Fruit fly (Drosophila melanogaster): ENCODE data around the gene CG31528.

CG31528 gene

DNA sequence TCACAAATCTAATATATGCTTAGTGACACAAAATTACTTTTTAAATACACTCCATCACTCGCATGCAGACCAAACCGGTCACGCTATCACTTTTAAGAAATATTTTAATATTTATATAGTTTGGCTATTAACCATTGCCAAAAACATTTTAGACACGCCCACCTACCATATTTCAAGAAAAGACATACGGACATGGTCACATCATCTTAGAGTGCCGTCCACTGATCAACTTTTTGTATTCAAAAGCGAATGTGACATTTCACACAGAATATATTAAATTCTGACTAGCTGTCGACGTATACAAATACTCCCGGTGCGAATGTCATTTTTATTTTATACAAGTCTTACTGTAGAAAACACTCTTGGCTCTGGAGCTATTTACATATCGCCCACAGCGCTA, at the start of gene CG31528:
CG31528 (plus strand) TSS at position 301 of the 400 bp plus-strand sequence.
- no peak for TF ChIP-seq noc (tag; optimal IDR thresholded peaks at IDR 0.05)

DNA sequence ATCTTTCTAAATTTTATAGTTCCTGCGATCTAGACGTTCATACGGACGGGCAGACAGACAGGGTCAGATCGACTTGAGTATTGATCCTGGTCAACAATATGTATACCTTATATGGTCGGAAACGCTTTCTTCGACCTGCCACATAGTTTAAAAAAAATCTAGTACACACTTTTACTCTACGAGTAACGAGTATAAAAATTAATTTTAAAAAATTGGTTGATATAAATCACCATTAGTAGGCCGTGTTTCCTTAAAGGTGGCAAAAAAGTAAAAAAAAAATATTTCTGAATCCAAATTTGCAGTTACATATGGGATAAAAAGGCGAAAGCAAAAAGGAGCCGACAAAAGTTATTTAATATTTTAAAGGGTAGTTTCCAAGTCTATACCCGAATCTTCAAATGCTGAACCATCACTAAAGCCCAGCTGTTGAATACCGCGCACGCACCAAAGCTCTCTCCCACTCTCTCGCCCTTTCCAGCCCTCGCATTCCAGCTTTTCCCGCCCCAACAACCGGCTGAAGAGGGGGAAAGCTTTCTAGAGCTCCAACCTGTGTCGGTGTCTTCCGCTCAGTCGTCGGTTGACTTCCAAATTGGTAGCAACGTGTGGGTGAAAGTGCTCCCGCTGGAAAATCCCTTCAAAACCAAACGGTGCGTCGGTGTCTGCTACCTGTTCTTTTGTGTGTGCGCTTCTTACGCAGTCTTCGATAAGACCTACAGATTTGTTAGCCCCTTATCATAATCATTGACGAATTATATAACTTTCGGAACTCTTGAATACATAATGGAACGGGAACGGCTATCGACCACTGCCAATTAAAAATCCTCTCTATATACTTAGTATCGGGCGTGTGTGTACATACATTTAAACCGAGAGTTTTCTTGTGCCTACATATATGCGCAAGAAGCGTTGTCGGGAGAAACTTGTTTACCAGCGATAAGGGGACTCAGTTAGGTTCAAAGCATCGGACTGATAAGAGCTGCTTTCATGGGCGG, 37.6 kb upstream of the CG31528 start, which contains the start of gene Sfxn1-3:
Sfxn1-3 (plus strand) TSS at position 238 of the 992 bp plus-strand sequence.
- TF ChIP-seq noc (tag; optimal IDR thresholded peaks at IDR 0.05) = peak; percentile 81

DNA sequence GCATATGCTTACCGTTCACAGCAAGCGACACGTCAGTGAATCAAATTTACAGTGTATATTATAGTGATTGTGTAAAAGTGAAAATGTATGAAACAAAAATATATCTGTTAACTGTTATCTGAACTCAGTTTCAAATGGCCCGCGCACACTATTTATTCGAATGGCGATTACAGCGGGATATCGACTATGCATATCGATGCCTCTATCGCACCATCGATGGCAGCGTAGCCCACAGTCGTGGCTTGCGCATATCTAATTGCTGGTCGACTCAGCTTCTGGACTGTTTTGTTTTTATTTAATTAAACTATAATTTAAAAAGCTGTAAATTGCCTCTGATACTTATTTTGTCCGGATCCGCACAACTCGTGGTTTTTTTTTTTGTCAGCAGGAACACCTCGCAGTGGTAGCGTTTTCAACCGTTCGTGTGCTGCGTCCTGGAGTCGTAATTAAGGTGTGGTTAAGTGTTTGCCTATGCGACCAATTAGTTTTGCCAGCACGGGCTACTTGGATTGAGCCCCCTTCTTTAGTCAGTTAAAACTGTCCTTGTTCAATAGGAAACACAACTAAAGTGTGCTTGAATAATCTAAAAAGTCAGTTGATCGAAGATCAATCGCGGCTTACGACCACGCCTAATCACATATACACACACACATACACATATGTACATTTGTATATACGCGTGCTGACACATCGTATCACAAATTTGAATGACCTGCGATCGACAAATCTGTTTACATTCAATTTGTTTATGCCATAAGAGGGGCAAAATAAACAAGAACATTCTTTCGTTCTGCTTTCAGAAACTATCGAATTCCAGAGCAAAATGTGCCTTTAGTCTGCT, 34.9 kb upstream of the CG31528 start, which contains the start of gene Cont:
Cont (plus strand) TSS at position 228 of the 841 bp plus-strand sequence.
- no peak for TF ChIP-seq noc (tag; optimal IDR thresholded peaks at IDR 0.05)

DNA sequence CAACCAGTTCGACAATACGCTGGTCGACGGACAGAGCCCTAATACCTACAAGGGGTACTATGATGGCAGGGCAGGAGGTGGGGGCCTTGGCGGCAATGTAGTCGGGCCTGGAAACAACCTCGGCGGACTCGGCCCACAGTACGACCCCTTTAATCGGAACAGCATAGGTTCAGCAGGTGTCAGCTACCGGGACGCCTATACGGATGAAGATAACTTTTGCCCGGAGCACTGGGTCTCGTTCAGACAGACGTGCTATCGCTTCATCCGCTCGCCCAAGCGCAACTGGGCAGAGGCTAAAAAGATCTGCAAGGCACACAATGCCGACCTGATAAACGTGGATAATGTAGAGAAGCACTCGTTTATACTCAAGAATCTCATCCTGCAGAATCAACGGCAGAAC, 34.1 kb upstream of the CG31528 start:
- TF ChIP-seq noc (tag; optimal IDR thresholded peaks at IDR 0.05) = no peak

DNA sequence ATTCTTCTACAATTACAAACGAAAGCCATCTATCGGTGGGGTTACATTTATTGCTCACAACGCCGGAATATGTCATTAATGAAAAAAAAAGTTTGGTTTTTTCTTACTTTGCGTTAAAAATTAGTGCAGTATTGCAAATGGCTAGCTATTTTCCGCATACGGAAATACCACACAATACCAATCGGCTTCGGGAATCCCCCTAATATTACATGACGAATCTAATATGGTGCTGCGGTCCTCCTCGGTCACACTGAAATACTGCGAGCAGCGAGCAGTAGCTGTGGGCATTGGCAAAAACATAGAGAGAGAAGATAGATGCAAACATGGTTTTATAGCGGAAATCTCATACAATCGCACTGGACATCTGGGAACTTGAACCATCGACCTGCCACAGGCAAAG, 28.7 kb upstream of the CG31528 start, which contains the start of gene tub:
tub (plus strand) TSS at position 253 of the 400 bp plus-strand sequence.
- peak; percentile 31 for TF ChIP-seq noc (tag; optimal IDR thresholded peaks at IDR 0.05)

DNA sequence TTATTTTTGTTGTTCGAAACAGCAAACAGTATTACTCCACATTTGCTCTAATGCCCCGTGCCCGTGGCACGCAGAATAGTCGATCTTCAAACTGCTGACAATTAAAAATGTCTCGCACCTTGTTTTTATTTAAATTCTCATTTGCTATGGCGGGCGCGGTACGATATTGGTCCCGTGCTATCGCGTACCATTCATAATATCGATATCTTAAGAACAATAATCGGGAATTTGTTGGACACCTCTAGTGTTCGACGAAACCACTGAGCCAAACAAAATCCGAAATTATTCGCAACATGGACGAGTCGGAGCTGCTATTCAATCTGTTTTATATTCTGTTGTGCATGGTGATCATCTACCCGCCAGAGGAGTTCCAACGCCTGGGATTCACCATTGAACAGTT, 26.1 kb upstream of the CG31528 start, which contains the start of gene CG14646:
CG14646 (plus strand) TSS at position 234 of the 400 bp plus-strand sequence.
- TF ChIP-seq noc (tag; optimal IDR thresholded peaks at IDR 0.05) = no peak

DNA sequence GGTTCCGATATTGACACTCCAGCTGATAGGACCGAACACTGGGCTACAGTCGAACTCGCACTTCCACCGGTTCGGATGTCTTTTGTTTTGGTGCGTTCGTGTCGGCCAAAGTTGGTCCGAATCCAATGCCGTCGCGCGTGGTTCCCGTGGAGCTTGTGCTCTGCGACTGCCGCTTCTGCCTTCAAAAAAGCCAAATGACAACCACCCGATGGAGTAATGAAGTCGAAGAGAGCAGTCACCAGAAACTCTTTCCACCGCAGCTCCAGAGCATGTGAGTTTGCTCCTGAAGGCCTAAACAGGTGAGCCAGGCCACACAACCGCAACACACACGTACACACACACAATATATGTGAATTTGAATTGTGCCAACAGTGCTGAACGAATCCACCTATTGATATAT, 22.1 kb upstream of the CG31528 start, which contains the start of gene CG34112:
CG34112 (minus strand) TSS at position 143 of the 400 bp plus-strand sequence.
- no peak for TF ChIP-seq noc (tag; optimal IDR thresholded peaks at IDR 0.05)

DNA sequence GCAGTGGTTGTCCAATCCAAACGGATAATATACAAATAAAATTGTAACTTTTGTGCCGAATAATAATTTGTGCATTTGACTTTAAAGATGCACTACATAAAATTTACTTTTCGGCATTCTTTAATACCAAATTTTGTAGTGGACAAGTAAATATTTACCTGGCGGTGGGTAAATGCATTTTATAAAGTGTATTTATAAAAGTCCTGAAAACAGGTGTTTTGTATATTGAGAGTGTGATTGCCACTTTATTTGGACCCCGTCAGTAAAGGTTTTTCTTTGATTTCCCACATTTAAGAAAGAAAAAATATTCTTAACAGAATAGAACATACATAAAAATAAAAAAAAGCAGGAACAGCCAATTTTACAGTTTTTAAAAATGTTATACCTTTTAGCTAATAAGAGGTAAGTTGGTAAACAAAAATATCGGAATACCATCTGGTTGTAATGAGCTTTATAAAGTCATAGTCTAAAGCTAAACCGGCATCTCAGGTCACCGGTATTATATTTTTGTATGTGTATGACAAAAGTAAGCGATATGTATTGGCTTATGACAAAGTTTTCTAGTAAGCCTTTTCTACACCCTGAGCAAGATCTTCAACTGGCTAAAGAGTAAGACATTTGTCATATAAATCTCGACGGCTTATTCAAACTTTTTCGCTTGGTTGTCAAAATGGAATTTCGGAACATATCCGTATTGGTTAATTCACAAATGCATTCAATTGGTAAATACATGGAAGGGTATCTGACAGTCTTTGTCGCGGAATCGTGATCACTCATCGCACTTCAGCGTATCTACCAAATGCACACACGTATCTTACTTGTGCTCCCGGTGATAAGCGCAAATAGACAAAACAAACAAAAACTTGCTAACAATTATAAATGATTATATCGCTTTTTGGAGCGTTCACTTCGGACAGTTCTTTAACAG, 21.3 kb upstream of the CG31528 start:
- TF ChIP-seq noc (tag; optimal IDR thresholded peaks at IDR 0.05) = peak; percentile 96

DNA sequence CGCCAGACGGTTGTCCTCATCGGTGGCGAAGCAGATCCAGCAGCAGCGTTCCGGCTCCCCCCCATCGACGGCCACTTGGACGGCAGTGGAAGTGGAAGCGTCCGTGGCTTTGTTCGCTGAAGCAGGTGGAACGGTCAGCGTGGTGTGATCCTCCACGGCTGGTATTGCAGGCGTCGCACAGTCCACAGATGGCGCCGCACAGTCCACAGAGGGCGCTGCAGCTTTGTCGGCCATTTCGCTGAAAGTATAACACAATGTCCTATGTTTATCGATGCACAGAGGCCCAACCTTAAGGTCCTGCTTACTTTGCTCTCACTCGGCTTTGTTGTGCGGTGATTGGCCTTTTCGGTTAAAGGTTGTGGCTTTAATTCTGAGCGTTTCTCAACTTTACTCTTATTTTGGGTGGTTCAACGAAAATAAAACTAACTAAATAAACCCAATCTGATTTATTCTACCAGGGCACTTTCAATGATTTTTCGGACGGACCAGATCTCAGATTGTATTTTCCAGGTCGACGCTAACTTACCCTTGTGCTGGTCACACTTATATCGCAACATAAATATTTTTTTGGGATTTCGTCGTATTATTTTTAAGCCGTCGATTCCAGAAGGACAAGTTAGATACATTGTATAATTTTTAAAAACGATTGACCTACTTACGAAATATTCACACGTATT, 18.7 kb upstream of the CG31528 start, which contains the start of gene CG9855:
CG9855 (minus strand) TSS at position 473 of the 677 bp plus-strand sequence.
- no peak for TF ChIP-seq noc (tag; optimal IDR thresholded peaks at IDR 0.05)

DNA sequence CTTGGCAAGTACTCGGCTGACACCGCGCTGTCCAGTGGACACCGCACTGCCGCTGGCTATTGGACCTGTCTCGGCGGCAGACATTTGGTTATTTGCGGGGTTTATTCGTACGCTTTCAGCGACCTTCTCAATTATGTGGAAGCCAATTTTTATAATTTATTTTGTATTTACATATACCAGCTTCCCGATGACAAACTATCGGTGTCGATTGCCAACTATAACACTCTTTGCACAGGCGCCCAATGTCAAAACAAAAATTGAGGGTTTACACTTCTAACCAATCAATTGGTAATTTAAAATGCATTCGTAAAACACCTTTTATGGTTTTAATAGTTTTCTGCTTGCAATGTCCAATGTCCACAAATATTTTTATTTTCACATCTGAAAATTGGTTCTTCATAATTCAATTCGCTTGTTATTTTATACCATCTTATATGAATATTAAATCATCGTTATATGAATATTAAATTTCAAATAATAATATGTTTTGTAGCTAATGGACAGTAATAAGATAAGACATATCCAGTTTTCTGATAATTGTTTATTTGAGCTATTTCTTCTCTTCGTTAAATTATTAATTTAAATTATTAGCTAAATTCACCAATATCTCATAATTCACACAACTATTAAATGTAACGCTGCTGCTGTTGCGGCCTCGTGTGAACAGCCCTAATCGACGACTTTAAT, 16.3 kb upstream of the CG31528 start:
- no peak for TF ChIP-seq noc (tag; optimal IDR thresholded peaks at IDR 0.05)

DNA sequence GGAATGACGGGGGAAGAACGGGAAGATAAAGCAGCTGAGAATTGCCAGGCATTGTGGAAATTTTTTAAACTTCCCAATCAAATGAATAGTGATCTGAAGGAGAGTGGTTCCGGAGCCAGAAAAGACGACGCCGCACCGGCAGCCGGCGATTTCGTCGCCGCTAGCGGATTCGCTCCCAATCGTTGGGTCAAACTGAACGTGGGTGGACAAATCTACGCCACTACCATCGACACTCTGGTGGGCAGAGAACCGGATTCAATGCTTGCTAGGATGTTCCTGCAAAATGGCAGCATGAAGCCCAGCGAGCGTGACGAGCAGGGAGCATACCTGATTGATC, 15.8 kb upstream of the CG31528 start, which contains the start of gene CG14647:
CG14647 (plus strand) TSS at position 14 of the 337 bp plus-strand sequence.
- TF ChIP-seq noc (tag; optimal IDR thresholded peaks at IDR 0.05) = no peak

DNA sequence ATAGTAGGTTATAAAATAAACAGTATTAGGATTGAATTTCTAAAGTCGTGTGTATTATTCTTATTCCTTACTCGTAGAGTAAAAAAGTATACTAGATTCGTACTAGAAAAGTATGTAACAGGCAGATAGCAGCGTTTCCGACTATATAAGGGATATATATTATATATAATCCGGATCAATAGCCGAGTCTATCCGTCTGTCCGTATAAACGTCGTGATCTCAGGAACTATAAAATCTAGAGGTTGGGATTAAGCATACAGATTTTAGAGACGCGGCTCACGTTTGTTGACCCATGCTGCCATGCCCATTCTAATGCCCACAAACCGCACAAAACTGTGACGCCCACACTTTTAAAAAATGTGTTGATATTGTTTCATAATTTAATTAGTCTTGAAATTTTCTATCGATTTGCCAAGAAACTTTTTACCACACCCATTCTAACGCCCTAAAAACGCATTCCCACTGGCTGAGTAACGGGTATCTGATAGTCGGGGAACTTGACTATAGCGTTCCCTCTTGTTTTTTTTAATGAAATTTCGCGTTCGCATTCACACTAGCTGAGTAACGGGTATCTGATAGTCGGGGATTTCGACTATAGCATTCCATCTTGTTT, 14.2 kb upstream of the CG31528 start, which contains the start of gene CG9853:
CG9853 (minus strand) TSS at position 51 of the 613 bp plus-strand sequence.
- TF ChIP-seq noc (tag; optimal IDR thresholded peaks at IDR 0.05) = no peak
